Worm (Caenorhabditis elegans) whole organism, mixed stage, embryonic: ENCODE measurements around the gene T15B12.2.

Experiments
- bed-3 ChIP-seq: fragments of 200-800 bp; sonication (Bioruptor generic); optimal IDR thresholded peaks from 3 replicates; lab custom pipeline; 2018; ENCODE audit warnings: mild to moderate bottlenecking, missing genetic modification characterization, moderate library complexity, missing compliant biosample characterization
- nhr-76 ChIP-seq: sonication (generic microtip); optimal IDR thresholded peaks from 2 replicates; lab custom pipeline; 2017; ENCODE audit warnings: missing biosample characterization, missing genetic modification characterization
- tbx-8 ChIP-seq: fragments of 200-800 bp; sonication (Bioruptor generic); optimal IDR thresholded peaks from 2 replicates; lab custom pipeline; 2018; ENCODE audit warnings: mild to moderate bottlenecking, missing genetic modification characterization, moderate library complexity, missing compliant biosample characterization

DNA sequence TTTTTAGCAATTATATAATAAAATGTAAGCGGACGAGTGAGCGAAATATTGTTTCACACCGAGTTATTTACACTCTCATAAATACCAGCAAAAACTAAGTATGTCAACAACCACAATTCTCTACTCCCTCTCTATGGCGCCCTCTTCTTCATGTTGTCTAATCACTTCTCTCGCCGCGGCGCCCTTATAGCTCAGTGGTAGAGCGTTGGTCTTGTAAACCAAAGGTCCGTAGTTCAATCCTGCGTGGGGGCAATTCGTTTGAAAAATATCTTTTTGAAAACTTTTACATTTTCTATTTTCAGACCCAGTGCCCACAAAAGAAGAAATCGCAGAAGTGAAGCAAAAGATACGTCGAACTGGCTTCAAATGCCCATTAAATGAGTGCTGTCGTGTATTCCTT lies 4.0 kb upstream of the T15B12.2 start:
- TF ChIP-seq nhr-76 (no peak), bed-3 (peak; percentile 69), tbx-8 (GFP tag; lab: Kevin White, UChicago) (no peak)
